Fruit fly (Drosophila melanogaster) Kc167 (cell line): ENCODE measurements around the gene CG11696.

Experiments used
- Sin3A ChIP-seq: fragments of >200 bp; optimal IDR thresholded peaks from 2 replicates; lab custom pipeline; 2018; ENCODE audit warnings: missing external identifiers
- h ChIP-seq: fragments of >200 bp; optimal IDR thresholded peaks from 3 replicates; lab custom pipeline; 2018; ENCODE audit warnings: missing external identifiers
- psq ChIP-seq: fragments of >200 bp; optimal IDR thresholded peaks from 2 replicates; lab custom pipeline; 2017; ENCODE audit warnings: missing external identifiers
- ttk ChIP-seq: sonication (Bioruptor generic); optimal IDR thresholded peaks from 2 replicates; lab custom pipeline; 2017; ENCODE audit warnings: missing external identifiers

DNA sequence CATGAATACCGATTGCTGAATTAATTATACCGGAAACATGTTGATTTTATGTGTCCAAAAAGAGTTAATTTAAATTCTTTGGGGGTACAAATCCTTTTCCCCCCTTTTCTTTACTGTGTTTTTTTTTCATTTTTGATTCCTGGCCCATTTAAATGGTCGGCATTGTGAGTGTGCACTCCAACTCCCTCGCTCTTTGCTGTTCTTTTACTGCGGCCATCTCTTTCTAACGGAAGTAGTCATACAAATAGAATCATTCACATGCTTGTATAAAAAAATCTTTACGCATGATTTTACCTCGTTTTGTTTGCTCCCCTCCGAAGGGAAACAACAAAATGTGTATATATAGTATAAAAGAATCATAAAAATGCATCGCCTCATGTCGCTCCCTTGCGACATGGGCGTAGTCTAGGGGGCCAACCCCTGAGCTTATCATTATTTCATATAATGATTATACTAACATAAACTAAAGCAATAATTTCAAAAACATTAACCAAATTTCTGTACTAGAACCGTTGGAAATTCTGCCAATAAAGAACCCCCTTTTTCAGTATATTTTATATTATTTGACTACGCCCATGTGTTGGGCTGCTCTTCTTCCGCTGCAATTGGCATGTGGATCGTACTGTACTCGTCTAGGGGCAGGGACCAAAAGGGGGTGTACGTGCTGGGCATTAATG is 45.4 kb upstream of the CG11696 start:
- no peak for TF ChIP-seq psq (lab: Kevin White, UChicago)
- TF ChIP-seq ttk = no peak
- TF ChIP-seq h (lab: Kevin White, UChicago) = no peak
- TF ChIP-seq Sin3A (lab: Kevin White, UChicago) = no peak
